Worm (Caenorhabditis elegans) whole organism, L4 larva: ENCODE results near the gene str-226.
"Not testable (repeated sequence)": the region's sequence is repeated elsewhere in the genome, so short reads cannot be mapped to it uniquely, and the experiment has no call there.

Experiments used
- D1046.2 ChIP-seq: fragments of 200-800 bp; sonication (Bioruptor generic); IDR thresholded peaks from 2 replicates; pipeline ENCODE4 v1.3.6; 2022; ENCODE audit warnings: missing genetic modification characterization, missing compliant biosample characterization
- T26A8.4 ChIP-seq: fragments of 200-800 bp; sonication (Bioruptor generic); IDR thresholded peaks from 2 replicates; pipeline ENCODE4 v1.3.6; 2022; ENCODE audit warnings: missing genetic modification characterization, missing compliant biosample characterization
- ZK546.5 ChIP-seq, 2 experiments: sonication (generic microtip); optimal IDR thresholded peaks; 2 replicates each; lab custom pipeline; 2017; ENCODE audit warnings: missing biosample characterization in 2 of 2, missing genetic modification characterization in 2 of 2
- aly-2 ChIP-seq: sonication (generic microtip); optimal IDR thresholded peaks from 2 replicates; lab custom pipeline; 2018; ENCODE audit warnings: missing biosample characterization, missing genetic modification characterization
- attf-4 ChIP-seq: sonication (generic microtip); optimal IDR thresholded peaks from 3 replicates; lab custom pipeline; 2017; ENCODE audit warnings: missing biosample characterization, missing genetic modification characterization
- ceh-32 ChIP-seq: sonication (generic microtip); optimal IDR thresholded peaks from 2 replicates; lab custom pipeline; 2016; ENCODE audit warnings: mild to moderate bottlenecking, missing genetic modification characterization, missing compliant biosample characterization; ENCODE audit not compliant: poor library complexity
- daf-12 ChIP-seq: fragments of 150-350 bp; optimal IDR thresholded peaks from 2 replicates; lab custom pipeline; 2014; ENCODE audit warnings: missing biosample characterization, missing genetic modification reagents, missing genetic modification characterization
- dmd-8 ChIP-seq: fragments of 200-800 bp; sonication (Bioruptor generic); IDR thresholded peaks from 2 replicates; pipeline ENCODE4 v1.3.6; 2022; ENCODE audit warnings: missing genetic modification characterization, missing compliant biosample characterization
- egl-27 ChIP-seq: sonication (generic microtip); optimal IDR thresholded peaks from 3 replicates; lab custom pipeline; 2017; ENCODE audit warnings: missing biosample characterization, missing genetic modification reagents, missing genetic modification characterization
- egl-43 ChIP-seq: fragments of 200-800 bp; sonication (Bioruptor generic); IDR thresholded peaks from 2 replicates; pipeline ENCODE4 v1.3.6; 2022; ENCODE audit warnings: missing genetic modification reagents, missing genetic modification characterization, missing compliant biosample characterization
- fos-1 ChIP-seq: fragments of 150-350 bp; optimal IDR thresholded peaks from 2 replicates; lab custom pipeline; 2014; ENCODE audit warnings: missing biosample characterization, missing genetic modification characterization
- gei-8 ChIP-seq: fragments of 200-800 bp; sonication (Bioruptor generic); optimal IDR thresholded peaks from 2 replicates; lab custom pipeline; 2018; ENCODE audit warnings: mild to moderate bottlenecking, missing genetic modification characterization, missing compliant biosample characterization
- hif-1 ChIP-seq, 2 experiments: sonication (generic microtip); optimal IDR thresholded peaks; 2 replicates each; lab custom pipeline; 2016 to 2017; ENCODE audit warnings: missing compliant biosample characterization in 2 of 2, missing genetic modification characterization in 2 of 2, missing genetic modification reagents in 2 of 2, missing genotype in 2 of 2, mild to moderate bottlenecking in 1 of 2
- lim-7 ChIP-seq: fragments of 200-800 bp; sonication (Bioruptor generic); IDR thresholded peaks from 2 replicates; pipeline ENCODE4 v1.3.6; 2022; ENCODE audit warnings: missing genetic modification characterization, missing compliant biosample characterization
- lir-3 ChIP-seq: sonication (generic microtip); optimal IDR thresholded peaks from 2 replicates; lab custom pipeline; 2016; ENCODE audit warnings: mild to moderate bottlenecking, missing genetic modification characterization, missing compliant biosample characterization
- mdl-1 ChIP-seq, 2 experiments: fragments of 150-350 bp in 1 of 2; sonication (generic microtip) in 1 of 2; optimal IDR thresholded peaks; 2 replicates each; lab custom pipeline; 2014 to 2017; ENCODE audit warnings: missing biosample characterization in 2 of 2, missing genetic modification characterization in 2 of 2
- mes-2 ChIP-seq: sonication (generic microtip); optimal IDR thresholded peaks from 2 replicates; lab custom pipeline; 2016; ENCODE audit warnings: missing genotype, mild to moderate bottlenecking, missing genetic modification characterization, missing compliant biosample characterization; ENCODE audit not compliant: poor library complexity, severe bottlenecking
- set-16 ChIP-seq: fragments of 200-800 bp; sonication (Bioruptor generic); IDR thresholded peaks from 2 replicates; pipeline ENCODE4 v1.3.6; 2022; ENCODE audit warnings: missing genetic modification reagents, missing genetic modification characterization, missing compliant biosample characterization
- zfp-2 ChIP-seq: sonication (generic microtip); optimal IDR thresholded peaks from 2 replicates; lab custom pipeline; 2016; ENCODE audit warnings: mild to moderate bottlenecking, missing genetic modification characterization, missing compliant biosample characterization
- zip-11 ChIP-seq: fragments of 200-800 bp; sonication (Bioruptor generic); IDR thresholded peaks from 2 replicates; pipeline ENCODE4 v1.3.6; 2022; ENCODE audit warnings: missing genetic modification characterization, missing compliant biosample characterization

The str-226 gene

ce11 chrV:3554869-3555268 is 42.4 kb downstream of the str-226 start, which contains the start of gene grl-29:
Gene grl-29 (minus strand): TSS chrV:3555236.
- TF ChIP-seq fos-1 (tag; lab: Kevin White, UChicago) (no peak), egl-43 (peak; percentile 70), set-16 (peak; percentile 88; the same call in 1 of the 2 replicates), D1046.2 (GFP tag; lab: Robert Waterston, UW) (no peak)

- TF ChIP-seq gei-8 (GFP tag; lab: Kevin White, UChicago) (no peak), egl-43 (no peak), lir-3 (tag; lab: Kevin White, UChicago) (no peak), ceh-32 (no peak), hif-1 (tag; optimal IDR thresholded peaks at IDR 0.05; lab: Kevin White, UChicago) (no peak), T26A8.4 (GFP tag; lab: Robert Waterston, UW) (no peak), attf-4 (tag; lab: Kevin White, UChicago) (no peak), ZK546.5 (tag; optimal IDR thresholded peaks at IDR 0.05; lab: Kevin White, UChicago) (no peak), dmd-8 (GFP tag; lab: Robert Waterston, UW) (no peak)
Measured at ce11 chrV:3555986-3556385, 43.5 kb downstream of the str-226 start, which contains the start of gene grl-30. Gene grl-30 (plus strand): TSS chrV:3556286.

- peak; percentile 51 for TF ChIP-seq set-16
- peak; percentile 21; the same call in 1 of the 2 replicates for TF ChIP-seq lim-7 (GFP tag; lab: Robert Waterston, UW)
- no peak for TF ChIP-seq aly-2 (tag; lab: Kevin White, UChicago)
- TF ChIP-seq hif-1 (tag; optimal IDR thresholded peaks at IDR 0.05; lab: Kevin White, UChicago) = no peak
- TF ChIP-seq zfp-2 (tag; lab: Kevin White, UChicago) = no peak
- TF ChIP-seq daf-12 (tag; lab: Kevin White, UChicago) = no peak
Measured at ce11 chrV:3557422-3557821, 44.9 kb downstream of the str-226 start, which contains the start of gene grl-31. Gene grl-31 (minus strand): TSS chrV:3557778.

ce11 chrV:3558744-3559143 is 46.3 kb downstream of the str-226 start, which contains the start of gene T24A6.1:
Gene T24A6.1 (plus strand): TSS chrV:3559044.
- TF ChIP-seq mes-2 (tag; lab: Kevin White, UChicago); mdl-1 (tag; optimal IDR thresholded peaks at IDR 0.05; lab: Kevin White, UChicago); lim-7 (GFP tag; lab: Robert Waterston, UW): not testable (repeated sequence)

ce11 chrV:3559704-3560103 is 47.2 kb downstream of the str-226 start:
- TF ChIP-seq set-16 = peak; percentile 58; the same call in 1 of the 2 replicates
- TF ChIP-seq, all 104 proteins: peak for 1; not testable (repeated sequence) for 103

- not testable (repeated sequence) for TF ChIP-seq egl-27 (tag; lab: Kevin White, UChicago); gei-8 (GFP tag; lab: Kevin White, UChicago); zip-11 (GFP tag; lab: Robert Waterston, UW)
Measured at ce11 chrV:3562824-3563223, 50.3 kb downstream of the str-226 start, which contains the start of gene T24A6.16. Gene T24A6.16 (minus strand): TSS chrV:3562924.
